Fruit fly (Drosophila melanogaster): ENCODE measurements around the gene GstZ2.
A peak's percentile ranks its signal among the peaks of the same experiment; 100 is the strongest.

GstZ2 gene

dm6 chr3R:9459385-9460285 is 817 bp downstream of the GstZ2 start (continued):
- TF ChIP-seq CG6792 (GFP tag; optimal IDR thresholded peaks at IDR 0.05), result peak; percentile 48
- peak; percentile 9 for TF ChIP-seq CG9139 (GFP tag; optimal IDR thresholded peaks at IDR 0.05)
- no peak for TF ChIP-seq Gug (GFP tag; IDR thresholded peaks at IDR 0.05)
- TF ChIP-seq ss (GFP tag; optimal IDR thresholded peaks at IDR 0.05), result peak in 1 of 2 experiments; percentile 26
- peak; percentile 11 for TF ChIP-seq Sox15 (GFP tag; optimal IDR thresholded peaks at IDR 0.05)
- peak; percentile 56 for TF ChIP-seq Smox (GFP tag; optimal IDR thresholded peaks at IDR 0.05)
- no peak for TF ChIP-seq CG15336 (GFP tag; IDR thresholded peaks at IDR 0.05)
- peak; percentile 51 for TF ChIP-seq Met (GFP tag; optimal IDR thresholded peaks at IDR 0.05)
- TF ChIP-seq acj6 (GFP tag; optimal IDR thresholded peaks at IDR 0.05), result peak; percentile 37
- peak; percentile 43 for TF ChIP-seq Sox14 (GFP tag; optimal IDR thresholded peaks at IDR 0.05)
- peak; percentile 52 for TF ChIP-seq pdm3 (GFP tag; optimal IDR thresholded peaks at IDR 0.05)
- TF ChIP-seq Eip78C (GFP tag), result peak; percentile 82

- TF ChIP-seq vri (GFP tag; optimal IDR thresholded peaks at IDR 0.05), result no peak
- no peak for TF ChIP-seq CG31627 (GFP tag; optimal IDR thresholded peaks at IDR 0.05)
- no peak for TF ChIP-seq Smox (GFP tag; optimal IDR thresholded peaks at IDR 0.05)
- peak; percentile 31 for TF ChIP-seq Eip78C (GFP tag)
- TF ChIP-seq CG11762 (GFP tag; optimal IDR thresholded peaks at IDR 0.05; ENCODE audit: insufficient read depth), result no peak
- no peak for TF ChIP-seq OdsH (GFP tag; optimal IDR thresholded peaks at IDR 0.05)
- TF ChIP-seq CG34406 (GFP tag; optimal IDR thresholded peaks at IDR 0.05), result no peak
Observed at dm6 chr3R:9456373-9456772, 4.1 kb downstream of the GstZ2 start, which contains the start of gene GstZ1. GstZ1 (minus strand) TSS chr3R:9456546.

- no peak for TF ChIP-seq dsx (GFP tag; optimal IDR thresholded peaks at IDR 0.05; ENCODE audit: poor library complexity, severe bottlenecking)
- no peak for TF ChIP-seq Blimp-1 (GFP tag; optimal IDR thresholded peaks at IDR 0.05)
Observed at dm6 chr3R:9454980-9455379, 5.5 kb downstream of the GstZ2 start.

DNA sequence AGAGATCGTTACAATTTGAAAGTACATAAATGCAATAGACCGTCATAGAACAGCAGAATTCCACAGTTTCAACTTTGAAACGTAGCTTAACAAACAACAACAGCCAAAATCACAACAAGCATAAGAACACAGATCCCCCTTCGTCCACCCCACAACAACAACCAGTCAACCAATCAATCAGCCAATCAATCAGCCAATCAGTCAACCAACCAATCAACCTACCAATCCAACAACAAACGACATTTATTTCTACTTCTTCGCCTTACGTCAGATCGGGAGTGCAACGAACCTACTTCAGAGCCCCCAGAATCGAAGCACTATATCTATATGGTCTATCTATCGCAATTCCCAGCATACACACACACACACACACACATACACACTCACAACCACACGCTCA is 9.8 kb downstream of the GstZ2 start:
- TF ChIP-seq CG6792 (GFP tag; optimal IDR thresholded peaks at IDR 0.05) (no peak), CG8119 (GFP tag; IDR thresholded peaks at IDR 0.05) (no peak), fd85E (GFP tag; optimal IDR thresholded peaks at IDR 0.05) (no peak), Eip93F (GFP tag; optimal IDR thresholded peaks at IDR 0.05) (no peak), CG10669 (GFP tag; optimal IDR thresholded peaks at IDR 0.05) (no peak), Hr4 (GFP tag; optimal IDR thresholded peaks at IDR 0.05) (no peak), fd59A (GFP tag; optimal IDR thresholded peaks at IDR 0.05) (no peak), CG32006 (GFP tag; optimal IDR thresholded peaks at IDR 0.05) (no peak), CG9139 (GFP tag; optimal IDR thresholded peaks at IDR 0.05) (no peak), pdm3 (GFP tag; optimal IDR thresholded peaks at IDR 0.05) (no peak), Ets21C (GFP tag; optimal IDR thresholded peaks at IDR 0.05) (no peak), CG15336 (GFP tag; IDR thresholded peaks at IDR 0.05) (no peak), Met (GFP tag; optimal IDR thresholded peaks at IDR 0.05) (no peak), CG1621 (tag; optimal IDR thresholded peaks at IDR 0.05) (no peak), Eip78C (GFP tag) (no peak), CG16779 (tag; optimal IDR thresholded peaks at IDR 0.05) (no peak), svp (GFP tag) (no peak)

DNA sequence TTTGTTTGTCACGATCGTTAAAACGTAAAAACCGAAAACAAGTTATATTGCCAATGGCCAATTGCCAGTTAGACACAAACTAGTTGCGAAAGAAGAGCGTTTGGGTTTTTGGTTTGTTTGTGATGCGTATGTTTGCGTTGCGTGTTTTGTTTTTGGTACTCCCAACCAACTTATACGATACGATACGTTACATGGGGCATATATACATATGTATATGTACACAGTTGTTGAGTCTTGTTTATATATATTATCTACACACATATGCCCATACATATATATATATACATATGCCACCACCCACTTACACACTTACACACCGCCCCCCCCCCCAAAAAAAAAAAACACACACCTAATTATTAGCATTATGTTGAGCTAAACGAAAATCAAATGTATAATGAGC is 12.1 kb downstream of the GstZ2 start:
- TF ChIP-seq CG8632 (GFP tag; optimal IDR thresholded peaks at IDR 0.05) (no peak), CG11762 (GFP tag; optimal IDR thresholded peaks at IDR 0.05; ENCODE audit: insufficient read depth) (no peak)

All from whole organism, prepupa.